Fruit fly (Drosophila melanogaster): ENCODE measurements around the gene Sod1.

Sod1 gene

dm6 chr3L:11119396-11119900, 5.9 kb upstream of the Sod1 start (continued):
- TF ChIP-seq CoRest (tag; optimal IDR thresholded peaks at IDR 0.05) (no peak), CG8089 (GFP tag; optimal IDR thresholded peaks at IDR 0.05) (no peak), CG14965 (GFP tag; optimal IDR thresholded peaks at IDR 0.05; ENCODE audit: borderline replicate concordance) (no peak), CG9932 (GFP tag; IDR thresholded peaks at IDR 0.05) (peak; percentile 59), CG12769 (tag; optimal IDR thresholded peaks at IDR 0.05) (peak; percentile 7), CG33213 (GFP tag; optimal IDR thresholded peaks at IDR 0.05) (no peak), HLH54F (GFP tag; optimal IDR thresholded peaks at IDR 0.05) (peak; percentile 21), phol (tag; optimal IDR thresholded peaks at IDR 0.05) (no peak), luna (GFP tag; optimal IDR thresholded peaks at IDR 0.05) (no peak), stwl (tag; optimal IDR thresholded peaks at IDR 0.05) (peak; percentile 1), CG4328 (GFP tag; optimal IDR thresholded peaks at IDR 0.05) (no peak), lmd (GFP tag; IDR thresholded peaks at IDR 0.05) (peak; percentile 45), bowl (GFP tag; IDR thresholded peaks at IDR 0.05) (no peak), ssp (GFP tag; IDR thresholded peaks at IDR 0.05) (no peak), E2f2 (GFP tag; IDR thresholded peaks at IDR 0.05) (no peak), CG11085 (GFP tag; IDR thresholded peaks at IDR 0.05) (no peak), B-H2 (GFP tag; optimal IDR thresholded peaks at IDR 0.05) (no peak), CG16779 (GFP tag; IDR thresholded peaks at IDR 0.05) (no peak), mam (GFP tag; optimal IDR thresholded peaks at IDR 0.05) (peak; percentile 42), Drgx (GFP tag; IDR thresholded peaks at IDR 0.05) (peak; percentile 33; the same call in 1 of the 2 replicates), CG4404 (GFP tag; IDR thresholded peaks at IDR 0.05) (0 out of 2 replicates have a peak, but pooled peaks have one; percentile 10), da (GFP tag; optimal IDR thresholded peaks at IDR 0.05) (no peak), zfh2 (GFP tag; optimal IDR thresholded peaks at IDR 0.05) (peak; percentile 32), HLHmδ (GFP tag; optimal IDR thresholded peaks at IDR 0.05) (no peak), Mrtf (GFP tag; IDR thresholded peaks at IDR 0.05) (0 out of 3 replicates have a peak, but pooled peaks have one; percentile 28), CG17361 (GFP tag; IDR thresholded peaks at IDR 0.05) (no peak), CG12391 (tag; optimal IDR thresholded peaks at IDR 0.05) (no peak), zf30C (GFP tag; optimal IDR thresholded peaks at IDR 0.05) (peak; percentile 15), CG2120 (GFP tag; optimal IDR thresholded peaks at IDR 0.05) (no peak), Eip74EF (GFP tag; optimal IDR thresholded peaks at IDR 0.05) (no peak), Med (GFP tag) (peak; percentile 58), CG6272 (GFP tag; IDR thresholded peaks at IDR 0.05) (peak; percentile 23; the same call in 1 of the 2 replicates), Trl (optimal IDR thresholded peaks at IDR 0.05) (peak in 1 of 2 experiments; percentile 5), Trl (GFP tag; optimal IDR thresholded peaks at IDR 0.05) (peak; percentile 10), CG4617 (GFP tag; optimal IDR thresholded peaks at IDR 0.05; ENCODE audit: borderline replicate concordance) (no peak), CG11456 (GFP tag; IDR thresholded peaks at IDR 0.05) (0 out of 3 replicates have a peak, but pooled peaks have one; percentile 70), Nf-YA (GFP tag; IDR thresholded peaks at IDR 0.05) (no peak), CG4360 (GFP tag; IDR thresholded peaks at IDR 0.05) (no peak), Hr3 (GFP tag; optimal IDR thresholded peaks at IDR 0.05) (no peak), CG10366 (GFP tag; IDR thresholded peaks at IDR 0.05) (peak; percentile 43; the same call in 1 of the 2 replicates), pnt (GFP tag; optimal IDR thresholded peaks at IDR 0.05) (no peak), CG18764 (GFP tag; optimal IDR thresholded peaks at IDR 0.05) (no peak), H2.0 (GFP tag; IDR thresholded peaks at IDR 0.05) (peak; percentile 5; the same call in 1 of the 2 replicates), cad (GFP tag; optimal IDR thresholded peaks at IDR 0.05) (peak; percentile 15), CG3838 (GFP tag; optimal IDR thresholded peaks at IDR 0.05) (no peak), Doc2 (GFP tag; IDR thresholded peaks at IDR 0.05) (no peak), ac (GFP tag; optimal IDR thresholded peaks at IDR 0.05) (no peak), sug (tag; optimal IDR thresholded peaks at IDR 0.05) (peak; percentile 83), CG2712 (tag; optimal IDR thresholded peaks at IDR 0.05) (no peak), ftz-f1 (GFP tag; optimal IDR thresholded peaks at IDR 0.05) (no peak), Rfx (GFP tag; IDR thresholded peaks at IDR 0.05) (peak; percentile 63), nom (GFP tag; optimal IDR thresholded peaks at IDR 0.05) (no peak)

All from whole organism, embryonic.